Fruit fly (Drosophila melanogaster) whole organism, wandering third instar larva: ENCODE data around the gene CG1979.

Experiments
- Abd-B ChIP-seq: fragments of >200 bp; optimal IDR thresholded peaks from 2 replicates; lab custom pipeline; 2017; ENCODE audit warnings: missing biosample characterization, missing genetic modification characterization
- CG32264 ChIP-seq: fragments of 200-800 bp; sonication (Bioruptor generic); optimal IDR thresholded peaks from 2 replicates; lab custom pipeline; 2016; ENCODE audit warnings: missing biosample characterization, missing genetic modification characterization
- CG9705 ChIP-seq: fragments of 200-800 bp; sonication (Bioruptor generic); optimal IDR thresholded peaks from 2 replicates; lab custom pipeline; 2018; ENCODE audit warnings: missing biosample characterization, mild to moderate bottlenecking, missing genetic modification characterization
- CrebA ChIP-seq: fragments of 200-800 bp; sonication (Bioruptor generic); optimal IDR thresholded peaks from 2 replicates; lab custom pipeline; 2016; ENCODE audit warnings: missing biosample characterization, mild to moderate bottlenecking, missing genetic modification characterization, borderline replicate concordance
- Dfd ChIP-seq: fragments of >200 bp; optimal IDR thresholded peaks from 2 replicates; lab custom pipeline; 2017; ENCODE audit warnings: missing biosample characterization, missing genetic modification characterization
- Dif ChIP-seq: fragments of 200-275, 200-300 bp; sonication (Bioruptor generic); optimal IDR thresholded peaks from 2 replicates; lab custom pipeline; 2018; ENCODE audit warnings: missing biosample characterization, missing genetic modification characterization; ENCODE audit not compliant: partially characterized antibody
- GATAd ChIP-seq: sonication (Bioruptor generic); optimal IDR thresholded peaks from 2 replicates; lab custom pipeline; 2016; ENCODE audit warnings: missing biosample characterization, missing genetic modification characterization
- HLH106 ChIP-seq: fragments of 200-800 bp; optimal IDR thresholded peaks from 3 replicates; lab custom pipeline; 2019; ENCODE audit warnings: missing biosample characterization, mild to moderate bottlenecking, missing genetic modification characterization, moderate library complexity
- Hnf4 ChIP-seq: fragments of 200-800 bp; sonication (Bioruptor generic); optimal IDR thresholded peaks from 2 replicates; lab custom pipeline; 2016; ENCODE audit warnings: missing biosample characterization, mild to moderate bottlenecking, missing genetic modification characterization
- Hr78 ChIP-seq: fragments of >200 bp; optimal IDR thresholded peaks from 2 replicates; lab custom pipeline; 2017; ENCODE audit warnings: missing biosample characterization, missing genetic modification characterization
- Hr83 ChIP-seq: fragments of 200-300 bp; sonication (Bioruptor generic); optimal IDR thresholded peaks from 2 replicates; lab custom pipeline; 2016; ENCODE audit warnings: missing biosample characterization, mild to moderate bottlenecking, missing genetic modification characterization, moderate library complexity; ENCODE audit not compliant: poor library complexity, severe bottlenecking
- Jra ChIP-seq: sonication (Bioruptor generic); optimal IDR thresholded peaks from 2 replicates; lab custom pipeline; 2016; ENCODE audit warnings: missing biosample characterization, missing genetic modification characterization
- Mio ChIP-seq: sonication (Bioruptor generic); optimal IDR thresholded peaks from 2 replicates; lab custom pipeline; 2016; ENCODE audit warnings: missing biosample characterization, missing genetic modification characterization
- Myc ChIP-seq: fragments of >200 bp; optimal IDR thresholded peaks from 2 replicates; lab custom pipeline; 2017
- OdsH ChIP-seq: fragments of 200-800 bp; sonication (Bioruptor generic); optimal IDR thresholded peaks from 2 replicates; lab custom pipeline; 2016; ENCODE audit warnings: missing biosample characterization, mild to moderate bottlenecking, missing genetic modification characterization
- Rel ChIP-seq, 2 experiments: fragments of 200-800 bp; sonication (Bioruptor generic) in 1 of 2; optimal IDR thresholded peaks; 2 replicates in 1 of 2; 3 replicates in 1 of 2; lab custom pipeline; 2016 to 2019; ENCODE audit warnings: mild to moderate bottlenecking in 2 of 2, missing biosample characterization in 2 of 2, missing genetic modification characterization in 2 of 2, moderate library complexity in 1 of 2
- Sp1 ChIP-seq: fragments of 200-800 bp; sonication (Bioruptor generic); optimal IDR thresholded peaks from 3 replicates; lab custom pipeline; 2019; ENCODE audit warnings: missing biosample characterization, mild to moderate bottlenecking, missing genetic modification characterization, moderate library complexity
- Vsx2 ChIP-seq: fragments of 200-300, 225-300 bp; sonication (Bioruptor generic); optimal IDR thresholded peaks from 2 replicates; lab custom pipeline; 2018; ENCODE audit warnings: missing biosample characterization, missing genetic modification characterization; ENCODE audit not compliant: partially characterized antibody
- br ChIP-seq: fragments of 200-800 bp; sonication (Bioruptor generic); optimal IDR thresholded peaks from 2 replicates; lab custom pipeline; 2016; ENCODE audit warnings: missing biosample characterization, missing genetic modification characterization
- brk ChIP-seq: fragments of 200-800 bp; sonication (Bioruptor generic); optimal IDR thresholded peaks from 2 replicates; lab custom pipeline; 2016; ENCODE audit warnings: missing biosample characterization, mild to moderate bottlenecking, missing genetic modification characterization
- dl ChIP-seq, 2 experiments: fragments of 175-275, 200-275 bp in 1 of 2; fragments of 200-275 bp in 1 of 2; sonication (Bioruptor generic); optimal IDR thresholded peaks; lab custom pipeline; 2018; ENCODE audit warnings: mild to moderate bottlenecking in 2 of 2, missing biosample characterization in 2 of 2, missing genetic modification characterization in 2 of 2, moderate library complexity in 2 of 2; ENCODE audit not compliant: partially characterized antibody in 2 of 2, insufficient read depth in 1 of 2
- dmrt93B ChIP-seq: fragments of 200-800 bp; sonication (Bioruptor generic); optimal IDR thresholded peaks from 2 replicates; lab custom pipeline; 2018; ENCODE audit warnings: missing biosample characterization, mild to moderate bottlenecking, missing genetic modification characterization
- dsf ChIP-seq: sonication (Bioruptor generic); optimal IDR thresholded peaks from 2 replicates; lab custom pipeline; 2016; ENCODE audit warnings: missing biosample characterization, missing genetic modification characterization, borderline replicate concordance
- ey ChIP-seq: fragments of 200-800 bp; sonication (Bioruptor generic); optimal IDR thresholded peaks from 2 replicates; lab custom pipeline; 2016; ENCODE audit warnings: missing biosample characterization, missing genetic modification characterization
- foxo ChIP-seq, 2 experiments: fragments of 200-800 bp; sonication (Bioruptor generic); optimal IDR thresholded peaks; 2 replicates in 1 of 2; 3 replicates in 1 of 2; lab custom pipeline; 2016 to 2017; ENCODE audit warnings: missing biosample characterization in 2 of 2, missing genetic modification characterization in 2 of 2
- fru ChIP-seq: fragments of 200-800 bp; sonication (Bioruptor generic); optimal IDR thresholded peaks from 3 replicates; lab custom pipeline; 2016; ENCODE audit warnings: missing biosample characterization, mild to moderate bottlenecking, missing genetic modification characterization
- h ChIP-seq: fragments of 200-800 bp; sonication (Bioruptor generic); optimal IDR thresholded peaks from 3 replicates; lab custom pipeline; 2016; ENCODE audit warnings: missing biosample characterization, mild to moderate bottlenecking, missing genetic modification characterization
- jim ChIP-seq: fragments of 175-275, 200-325 bp; sonication (Bioruptor generic); optimal IDR thresholded peaks from 2 replicates; lab custom pipeline; 2016; ENCODE audit warnings: missing biosample characterization, mild to moderate bottlenecking, missing genetic modification characterization
- lola ChIP-seq: fragments of >200 bp; optimal IDR thresholded peaks from 2 replicates; lab custom pipeline; 2017; ENCODE audit warnings: missing biosample characterization, missing genetic modification characterization
- pan ChIP-seq: fragments of >200 bp; optimal IDR thresholded peaks from 2 replicates; lab custom pipeline; 2017
- psq ChIP-seq: fragments of 200-800 bp; sonication (Bioruptor generic); optimal IDR thresholded peaks from 3 replicates; lab custom pipeline; 2017; ENCODE audit warnings: missing biosample characterization, mild to moderate bottlenecking, missing genetic modification characterization, moderate library complexity
- rgr ChIP-seq: fragments of 200-800 bp; sonication (Bioruptor generic); optimal IDR thresholded peaks from 3 replicates; lab custom pipeline; 2016; ENCODE audit warnings: missing biosample characterization, mild to moderate bottlenecking, missing genetic modification characterization
- sage ChIP-seq: fragments of 200-800 bp; sonication (Bioruptor generic); optimal IDR thresholded peaks from 2 replicates; lab custom pipeline; 2016; ENCODE audit warnings: missing biosample characterization, mild to moderate bottlenecking, missing genetic modification characterization
- sv ChIP-seq: fragments of 200-800 bp; sonication (Bioruptor generic); optimal IDR thresholded peaks from 3 replicates; lab custom pipeline; 2016; ENCODE audit warnings: missing biosample characterization, missing genetic modification characterization
- tai ChIP-seq: sonication (Bioruptor generic); optimal IDR thresholded peaks from 2 replicates; lab custom pipeline; 2016; ENCODE audit warnings: missing biosample characterization, missing genetic modification characterization
- usp ChIP-seq: fragments of >200 bp; optimal IDR thresholded peaks from 2 replicates; lab custom pipeline; 2017; ENCODE audit warnings: missing biosample characterization, missing genetic modification characterization
- woc ChIP-seq: sonication (Bioruptor generic); optimal IDR thresholded peaks from 2 replicates; lab custom pipeline; 2016; ENCODE audit warnings: missing biosample characterization, mild to moderate bottlenecking, missing genetic modification characterization

CG1979 gene

dm6 chr3R:7089522-7090336 lies 35.3 kb downstream of the CG1979 start:
- TF ChIP-seq HLH106 (tag; lab: Kevin White, UChicago), result peak; percentile 10
- no peak for TF ChIP-seq Rel (GFP tag; optimal IDR thresholded peaks at IDR 0.05; lab: Kevin White, UChicago)
- peak; percentile 17 for TF ChIP-seq Rel (tag; optimal IDR thresholded peaks at IDR 0.05; lab: Kevin White, UChicago)
- no peak for TF ChIP-seq Hnf4
- no peak for TF ChIP-seq lola
- no peak for TF ChIP-seq usp (GFP tag; lab: Kevin White, UChicago)
- no peak for TF ChIP-seq fru (GFP tag; lab: Kevin White, UChicago)

- TF ChIP-seq HLH106 (tag; lab: Kevin White, UChicago) (no peak), usp (GFP tag; lab: Kevin White, UChicago) (no peak), pan (lab: Kevin White, UChicago) (peak; percentile 40), h (peak; percentile 75), Rel (GFP tag; optimal IDR thresholded peaks at IDR 0.05; lab: Kevin White, UChicago) (no peak), Rel (tag; optimal IDR thresholded peaks at IDR 0.05; lab: Kevin White, UChicago) (peak; percentile 57), foxo (GFP tag; optimal IDR thresholded peaks at IDR 0.05; lab: Kevin White, UChicago) (peak in 1 of 2 experiments; percentile 20), dsf (GFP tag; lab: Kevin White, UChicago) (no peak), rgr (peak; percentile 33), Abd-B (GFP tag; lab: Kevin White, UChicago) (no peak), sage (GFP tag; lab: Kevin White, UChicago) (no peak), jim (no peak), fru (GFP tag; lab: Kevin White, UChicago) (peak; percentile 40), Mio (no peak), brk (GFP tag; lab: Kevin White, UChicago) (peak; percentile 6), ey (GFP tag; lab: Kevin White, UChicago) (peak; percentile 36), Hr83 (GFP tag; lab: Kevin White, UChicago) (peak; percentile 53), Sp1 (GFP tag; lab: Kevin White, UChicago) (no peak), dmrt93B (no peak), sv (no peak), woc (peak; percentile 29)
Observed at dm6 chr3R:7090337-7090830, 36.0 kb downstream of the CG1979 start.

- TF ChIP-seq foxo (GFP tag; optimal IDR thresholded peaks at IDR 0.05; lab: Kevin White, UChicago), result no peak
- no peak for TF ChIP-seq Vsx2 (GFP tag; lab: Kevin White, UChicago)
- no peak for TF ChIP-seq ey (GFP tag; lab: Kevin White, UChicago)
- TF ChIP-seq sv, result no peak
- no peak for TF ChIP-seq dmrt93B
Observed at dm6 chr3R:7091904-7092303, 37.5 kb downstream of the CG1979 start.

- no peak for TF ChIP-seq fru (GFP tag; lab: Kevin White, UChicago)
- peak; percentile 11 for TF ChIP-seq Hr83 (GFP tag; lab: Kevin White, UChicago)
- TF ChIP-seq h, result no peak
- peak; percentile 8 for TF ChIP-seq brk (GFP tag; lab: Kevin White, UChicago)
- TF ChIP-seq woc, result peak; percentile 10
- no peak for TF ChIP-seq pan (lab: Kevin White, UChicago)
- no peak for TF ChIP-seq CrebA (GFP tag; lab: Kevin White, UChicago)
- TF ChIP-seq usp (GFP tag; lab: Kevin White, UChicago), result no peak
- TF ChIP-seq jim, result no peak
- peak in 1 of 2 experiments; percentile 18 for TF ChIP-seq foxo (GFP tag; optimal IDR thresholded peaks at IDR 0.05; lab: Kevin White, UChicago)
- TF ChIP-seq Vsx2 (GFP tag; lab: Kevin White, UChicago), result no peak
- no peak for TF ChIP-seq Jra (GFP tag; lab: Kevin White, UChicago)
- no peak for TF ChIP-seq Hnf4
- TF ChIP-seq HLH106 (tag; lab: Kevin White, UChicago), result peak; percentile 46
- no peak for TF ChIP-seq Dif
- TF ChIP-seq ey (GFP tag; lab: Kevin White, UChicago), result peak; percentile 9
- TF ChIP-seq psq (GFP tag; lab: Kevin White, UChicago), result no peak
- TF ChIP-seq Mio, result no peak
- TF ChIP-seq sv, result no peak
- TF ChIP-seq sage (GFP tag; lab: Kevin White, UChicago), result no peak
- no peak for TF ChIP-seq Dfd
- TF ChIP-seq dmrt93B, result no peak
- no peak for TF ChIP-seq Hr78 (GFP tag; lab: Kevin White, UChicago)
- TF ChIP-seq Myc (lab: Kevin White, UChicago), result no peak
- TF ChIP-seq dl (GFP tag; optimal IDR thresholded peaks at IDR 0.05; lab: Kevin White, UChicago; ENCODE audit: insufficient read depth in 1 of 2, partially characterized antibody in 2 of 2), result no peak
- TF ChIP-seq Rel (GFP tag; optimal IDR thresholded peaks at IDR 0.05; lab: Kevin White, UChicago), result no peak
- TF ChIP-seq Rel (tag; optimal IDR thresholded peaks at IDR 0.05; lab: Kevin White, UChicago), result no peak
- no peak for TF ChIP-seq tai (GFP tag; lab: Kevin White, UChicago)
- no peak for TF ChIP-seq lola
- no peak for TF ChIP-seq CG9705
- TF ChIP-seq OdsH (GFP tag; lab: Kevin White, UChicago), result no peak
- TF ChIP-seq GATAd (GFP tag; lab: Kevin White, UChicago), result no peak
- no peak for TF ChIP-seq dsf (GFP tag; lab: Kevin White, UChicago)
- no peak for TF ChIP-seq Abd-B (GFP tag; lab: Kevin White, UChicago)
- TF ChIP-seq br, result no peak
- TF ChIP-seq Sp1 (GFP tag; lab: Kevin White, UChicago), result no peak
- no peak for TF ChIP-seq rgr
- no peak for TF ChIP-seq CG32264 (GFP tag; lab: Kevin White, UChicago)
Observed at dm6 chr3R:7093592-7093991, 39.2 kb downstream of the CG1979 start.
